Fruit fly (Drosophila melanogaster): ENCODE measurements around the gene CG8312.

The CG8312 gene

DNA sequence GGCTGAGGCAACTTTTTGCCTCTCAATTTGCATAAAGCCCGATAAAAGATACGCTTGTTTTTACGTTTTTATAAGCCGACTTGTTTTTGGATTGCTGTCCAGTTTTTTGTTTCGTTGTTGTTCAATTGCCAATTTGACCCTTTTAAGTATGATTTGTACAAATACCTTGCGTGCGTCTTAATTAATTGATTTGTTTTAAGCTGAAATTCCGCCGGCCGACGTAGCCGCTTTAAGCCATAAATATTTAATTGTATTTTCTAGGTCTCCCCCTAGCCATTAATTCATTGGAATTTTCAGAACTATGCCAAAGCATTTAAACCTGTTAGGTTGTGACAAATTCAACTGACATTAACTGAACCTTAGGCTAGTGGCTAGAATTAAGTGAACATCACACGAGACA lies 5.5 kb downstream of the CG8312 start:
- TF ChIP-seq CG4496 (GFP tag; IDR thresholded peaks at IDR 0.05) (no peak), CG9948 (tag; optimal IDR thresholded peaks at IDR 0.05) (no peak), CG32121 (GFP tag; IDR thresholded peaks at IDR 0.05) (no peak), Pif1A (GFP tag; optimal IDR thresholded peaks at IDR 0.05) (no peak)

DNA sequence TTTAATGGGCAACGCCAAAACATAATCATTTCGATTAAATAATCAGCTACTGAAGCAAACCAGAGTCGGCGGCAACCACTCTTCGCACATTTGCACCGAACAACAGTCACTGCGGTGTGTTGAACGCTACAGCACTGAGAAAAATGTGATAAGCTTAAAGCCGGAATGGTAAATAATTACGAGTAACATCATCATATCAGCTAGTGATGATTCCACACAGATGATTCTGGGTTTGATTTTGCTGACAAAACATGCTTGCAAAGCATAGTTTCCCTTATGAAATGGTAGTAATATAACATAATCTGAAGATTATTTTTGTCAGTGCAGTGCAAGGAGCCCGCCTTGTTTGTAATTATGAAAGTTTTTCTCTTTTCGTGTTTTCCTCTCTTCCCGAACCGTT lies 7.0 kb downstream of the CG8312 start:
- TF ChIP-seq CG8301 (tag; optimal IDR thresholded peaks at IDR 0.05) (peak; percentile 94), CG34367 (tag; optimal IDR thresholded peaks at IDR 0.05) (peak; percentile 47), CG13204 (GFP tag; optimal IDR thresholded peaks at IDR 0.05) (peak; percentile 6), Snoo (tag; optimal IDR thresholded peaks at IDR 0.05) (peak; percentile 27), Ets98B (GFP tag; IDR thresholded peaks at IDR 0.05) (peak; percentile 68), D1 (tag; optimal IDR thresholded peaks at IDR 0.05) (peak; percentile 20), CG15710 (tag; optimal IDR thresholded peaks at IDR 0.05) (peak; percentile 58), CG17806 (tag; optimal IDR thresholded peaks at IDR 0.05) (peak; percentile 75), CG9948 (tag; optimal IDR thresholded peaks at IDR 0.05) (peak; percentile 75), fd96Ca (GFP tag; IDR thresholded peaks at IDR 0.05) (peak; percentile 87), CG10348 (GFP tag; IDR thresholded peaks at IDR 0.05) (peak; percentile 48; the same call in 1 of the 2 replicates), CG14655 (GFP tag; optimal IDR thresholded peaks at IDR 0.05) (peak; percentile 92), gl (tag; optimal IDR thresholded peaks at IDR 0.05) (peak; percentile 6), Pif1B (GFP tag; optimal IDR thresholded peaks at IDR 0.05) (peak; percentile 77), Pif1A (GFP tag; optimal IDR thresholded peaks at IDR 0.05) (peak; percentile 85), CG4496 (GFP tag; IDR thresholded peaks at IDR 0.05) (peak; percentile 82), EcR (GFP tag; optimal IDR thresholded peaks at IDR 0.05) (no peak), CG12605 (GFP tag; IDR thresholded peaks at IDR 0.05) (peak; percentile 73), CG32121 (GFP tag; IDR thresholded peaks at IDR 0.05) (peak; percentile 76), rn (GFP tag; IDR thresholded peaks at IDR 0.05) (peak; percentile 38; the same call in 1 of the 2 replicates), CG8159 (tag; optimal IDR thresholded peaks at IDR 0.05) (peak; percentile 67)

dm6 chr3R:9600558-9600959 lies 9.4 kb downstream of the CG8312 start:
- TF ChIP-seq CG17806 (tag; optimal IDR thresholded peaks at IDR 0.05) (peak; percentile 45), EcR (GFP tag; optimal IDR thresholded peaks at IDR 0.05) (no peak), CG15710 (tag; optimal IDR thresholded peaks at IDR 0.05) (peak; percentile 40), CG4496 (GFP tag; IDR thresholded peaks at IDR 0.05) (peak; percentile 51; the same call in 2 of the 3 replicates), Snoo (tag; optimal IDR thresholded peaks at IDR 0.05) (no peak), Ets98B (GFP tag; IDR thresholded peaks at IDR 0.05) (peak; percentile 40), CG12605 (GFP tag; IDR thresholded peaks at IDR 0.05) (no peak), Pif1A (GFP tag; optimal IDR thresholded peaks at IDR 0.05) (peak; percentile 45), gl (tag; optimal IDR thresholded peaks at IDR 0.05) (peak; percentile 22), CG32121 (GFP tag; IDR thresholded peaks at IDR 0.05) (no peak), CG10348 (GFP tag; IDR thresholded peaks at IDR 0.05) (no peak), CG8159 (tag; optimal IDR thresholded peaks at IDR 0.05) (peak; percentile 61), fd96Ca (GFP tag; IDR thresholded peaks at IDR 0.05) (no peak), Pif1B (GFP tag; optimal IDR thresholded peaks at IDR 0.05) (peak; percentile 31), CG14655 (GFP tag; optimal IDR thresholded peaks at IDR 0.05) (peak; percentile 25), CG9948 (tag; optimal IDR thresholded peaks at IDR 0.05) (peak; percentile 6), D1 (tag; optimal IDR thresholded peaks at IDR 0.05) (no peak), CG8301 (tag; optimal IDR thresholded peaks at IDR 0.05) (peak; percentile 27)

DNA sequence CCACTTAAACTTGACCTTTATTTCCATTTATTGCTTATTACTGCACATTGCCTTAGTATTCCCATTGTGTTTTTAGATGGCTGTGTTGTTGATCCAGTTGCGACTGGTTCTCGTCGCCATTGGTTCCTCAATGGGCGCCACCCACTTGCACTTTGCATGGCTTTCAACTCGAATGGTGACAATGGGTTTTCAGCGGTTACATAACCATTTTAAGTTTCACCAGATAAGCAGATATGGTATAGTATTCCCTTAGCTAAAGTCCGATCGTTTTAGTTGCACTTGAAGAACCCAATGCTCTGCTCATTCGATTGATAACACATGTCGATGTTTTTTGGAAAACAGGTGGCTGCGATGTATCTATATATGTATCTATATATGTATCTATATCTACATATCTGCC lies 10.8 kb downstream of the CG8312 start:
- TF ChIP-seq CG15710 (tag; optimal IDR thresholded peaks at IDR 0.05) (peak; percentile 7), Snoo (tag; optimal IDR thresholded peaks at IDR 0.05) (no peak)

DNA sequence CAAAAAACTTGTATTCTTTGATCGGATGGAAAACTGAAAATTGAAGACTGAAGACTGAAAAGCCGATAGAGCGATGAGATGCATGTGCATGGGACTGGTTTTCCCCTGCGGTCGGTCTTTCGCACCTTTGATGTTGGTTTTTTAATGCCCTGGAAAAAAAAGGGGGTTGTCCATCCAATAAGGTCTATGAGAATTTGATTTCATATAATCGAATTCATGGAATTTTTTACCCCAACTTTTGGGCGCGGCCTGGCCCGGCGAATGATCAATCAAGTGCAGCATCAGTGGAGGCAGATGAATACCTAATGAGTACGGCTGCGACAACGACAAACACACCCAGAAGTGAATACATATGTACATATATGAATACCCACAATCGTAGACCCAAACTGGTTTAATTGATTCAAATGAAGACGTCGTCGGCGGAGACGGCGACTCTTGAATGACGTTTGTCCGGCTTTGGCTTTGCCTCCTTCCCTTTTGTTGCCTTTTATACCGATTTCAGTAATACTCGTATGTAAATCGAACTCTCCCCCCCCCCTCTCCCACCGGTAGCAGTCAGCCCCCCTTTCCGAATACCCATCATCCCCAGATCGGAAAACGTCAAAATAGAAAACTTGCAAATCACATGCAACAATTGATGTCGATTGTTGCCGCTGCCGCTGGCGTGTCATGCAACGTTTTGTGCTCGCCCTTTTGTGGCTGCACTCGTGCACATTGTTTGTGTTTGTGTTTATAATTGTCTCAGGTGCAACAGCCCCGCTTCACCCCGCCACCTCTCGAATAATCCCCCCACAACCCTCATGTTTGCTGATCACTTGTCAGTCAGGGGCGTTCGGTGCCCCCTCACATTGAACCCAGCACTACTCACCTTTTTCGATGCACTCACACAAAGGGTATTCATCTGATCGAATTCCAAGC lies 12.2 kb downstream of the CG8312 start:
- TF ChIP-seq gl (tag; optimal IDR thresholded peaks at IDR 0.05) (peak; percentile 2), CG34367 (tag; optimal IDR thresholded peaks at IDR 0.05) (no peak), CG8159 (tag; optimal IDR thresholded peaks at IDR 0.05) (no peak), EcR (GFP tag; optimal IDR thresholded peaks at IDR 0.05) (peak; percentile 12)

DNA sequence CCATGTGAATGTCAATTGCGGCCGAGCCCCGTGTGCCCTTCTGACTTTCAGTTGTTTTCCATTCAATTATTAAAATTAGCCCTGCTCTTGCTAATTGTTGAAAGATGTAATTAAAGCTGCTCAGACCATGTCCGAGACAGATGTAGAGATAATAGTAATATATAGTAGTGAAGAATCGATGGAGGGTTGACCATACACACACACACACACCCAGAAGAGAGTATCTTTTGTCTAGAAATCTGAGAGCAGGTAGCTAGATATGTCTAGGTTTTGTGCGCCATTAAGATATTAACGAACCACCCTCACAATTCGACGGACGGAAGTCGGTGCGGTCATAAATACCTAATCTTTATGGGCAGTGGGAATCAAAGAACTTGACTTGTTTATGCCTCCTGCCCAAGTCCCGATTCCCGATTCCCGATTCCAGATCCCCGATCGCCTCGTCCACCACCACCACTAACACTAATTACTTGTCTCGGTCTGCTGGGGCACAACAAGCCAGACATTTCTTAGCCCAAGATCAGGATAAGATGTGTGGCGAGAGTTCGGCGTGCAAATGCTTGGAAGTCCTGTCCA lies 13.4 kb downstream of the CG8312 start:
- TF ChIP-seq Ets98B (GFP tag; IDR thresholded peaks at IDR 0.05) (no peak), rn (GFP tag; IDR thresholded peaks at IDR 0.05) (no peak), CG12605 (GFP tag; IDR thresholded peaks at IDR 0.05) (no peak), CG32121 (GFP tag; IDR thresholded peaks at IDR 0.05) (no peak)

Data from whole organism, pupa.